Worm (Caenorhabditis elegans) whole organism, early embryonic: ENCODE data around the gene Y57G11C.41.

Source experiments
- B0310.2 ChIP-seq: sonication (generic microtip); optimal IDR thresholded peaks from 2 replicates; lab custom pipeline; 2016; ENCODE audit warnings: mild to moderate bottlenecking, missing genetic modification characterization, missing compliant biosample characterization
- F13C5.2 ChIP-seq: sonication (generic microtip); optimal IDR thresholded peaks from 2 replicates; lab custom pipeline; 2017; ENCODE audit warnings: mild to moderate bottlenecking, missing genetic modification characterization, inconsistent platforms, missing compliant biosample characterization
- aly-1 ChIP-seq: sonication (generic microtip); optimal IDR thresholded peaks from 2 replicates; lab custom pipeline; 2016; ENCODE audit warnings: missing genetic modification characterization, missing compliant biosample characterization
- ama-1 ChIP-seq: fragments of 150-350 bp; optimal IDR thresholded peaks from 2 replicates; lab custom pipeline; 2014
- ceh-13 ChIP-seq: fragments of 200-800 bp; sonication (Bioruptor generic); optimal IDR thresholded peaks from 2 replicates; lab custom pipeline; 2018; ENCODE audit warnings: mild to moderate bottlenecking, missing genetic modification characterization, missing compliant biosample characterization
- ceh-36 ChIP-seq: sonication (generic microtip); optimal IDR thresholded peaks from 2 replicates; lab custom pipeline; 2016; ENCODE audit warnings: missing genetic modification characterization, inconsistent platforms, missing compliant biosample characterization
- ets-7 ChIP-seq: sonication (generic microtip); optimal IDR thresholded peaks from 2 replicates; lab custom pipeline; 2016; ENCODE audit warnings: missing genotype, missing genetic modification characterization, missing compliant biosample characterization
- flt-1 ChIP-seq: fragments of 200-800 bp; sonication (Bioruptor generic); IDR thresholded peaks from 2 replicates; pipeline ENCODE4 v1.3.6; 2022; ENCODE audit warnings: missing genetic modification characterization, missing compliant biosample characterization
- hmbx-1 ChIP-seq: sonication (generic microtip); optimal IDR thresholded peaks from 2 replicates; lab custom pipeline; 2016; ENCODE audit warnings: mild to moderate bottlenecking, missing genetic modification characterization, missing compliant biosample characterization
- hmg-4 ChIP-seq: fragments of 200-800 bp; sonication (Bioruptor generic); optimal IDR thresholded peaks from 2 replicates; lab custom pipeline; 2018; ENCODE audit warnings: mild to moderate bottlenecking, missing genetic modification characterization, missing compliant biosample characterization
- hnd-1 ChIP-seq: sonication (generic microtip); optimal IDR thresholded peaks from 2 replicates; lab custom pipeline; 2016; ENCODE audit warnings: missing genetic modification characterization, missing compliant biosample characterization
- pes-1 ChIP-seq: fragments of 200-800 bp; sonication (Bioruptor generic); IDR thresholded peaks from 2 replicates; pipeline ENCODE4 v1.3.6; 2022; ENCODE audit warnings: missing genetic modification reagents, missing genetic modification characterization, missing compliant biosample characterization
- scrt-1 ChIP-seq: fragments of 200-800 bp; sonication (Bioruptor generic); IDR thresholded peaks from 2 replicates; pipeline ENCODE4 v1.3.6; 2022; ENCODE audit warnings: missing genetic modification characterization, missing compliant biosample characterization
- sea-1 ChIP-seq: fragments of 200-800 bp; sonication (Bioruptor generic); conservative IDR thresholded peaks from 2 replicates; pipeline ENCODE4 v1.3.6; 2022; ENCODE audit warnings: missing genetic modification characterization, missing compliant biosample characterization
- tbx-11 ChIP-seq: fragments of 200-800 bp; sonication (Bioruptor generic); IDR thresholded peaks from 2 replicates; pipeline ENCODE4 v1.3.6; 2022; ENCODE audit warnings: missing genetic modification characterization, missing compliant biosample characterization
- tbx-37 ChIP-seq: fragments of 200-800 bp; sonication (Bioruptor generic); conservative IDR thresholded peaks from 2 replicates; pipeline ENCODE4 v1.3.6; 2022; ENCODE audit warnings: missing genetic modification reagents, missing genetic modification characterization, missing compliant biosample characterization
- tra-4 ChIP-seq: sonication (generic microtip); optimal IDR thresholded peaks from 2 replicates; lab custom pipeline; 2017; ENCODE audit warnings: missing genetic modification characterization, missing compliant biosample characterization

Gene Y57G11C.41

DNA sequence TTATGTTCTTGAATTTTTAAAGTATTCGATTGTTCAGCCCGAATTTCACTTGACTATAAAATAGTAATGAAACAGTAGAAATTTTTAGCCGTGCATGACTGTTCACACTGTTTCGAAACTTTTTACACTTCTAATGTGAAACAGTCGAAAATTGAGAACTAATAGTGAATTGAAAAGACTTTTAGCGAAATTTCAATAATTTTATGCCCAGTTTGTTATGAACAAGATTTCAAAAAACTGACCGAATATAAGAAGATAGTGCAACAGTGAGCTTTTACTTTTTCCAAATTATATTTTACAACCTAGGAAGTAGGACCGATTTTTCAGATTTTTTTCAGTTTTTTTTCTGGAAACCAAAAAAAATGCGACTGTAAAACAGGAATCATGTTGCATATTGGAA, 1.2 kb downstream of the Y57G11C.41 start:
- no peak for TF ChIP-seq flt-1
- TF ChIP-seq B0310.2: no peak
- TF ChIP-seq pes-1 (GFP tag; lab: Robert Waterston, UW): no peak
- no peak for TF ChIP-seq hnd-1 (tag; lab: Kevin White, UChicago)
- no peak for TF ChIP-seq tbx-37 (GFP tag; lab: Robert Waterston, UW)
- TF ChIP-seq hmg-4: no peak
- TF ChIP-seq aly-1: no peak
- TF ChIP-seq ama-1 (lab: Kevin White, UChicago): no peak
- TF ChIP-seq ets-7 (tag; lab: Kevin White, UChicago): no peak
- no peak for TF ChIP-seq F13C5.2 (tag; lab: Kevin White, UChicago)
- no peak for TF ChIP-seq tbx-11 (GFP tag; lab: Robert Waterston, UW)
- no peak for TF ChIP-seq scrt-1 (GFP tag; lab: Robert Waterston, UW)
- no peak for TF ChIP-seq ceh-36
- TF ChIP-seq hmbx-1 (tag; lab: Kevin White, UChicago): no peak
- no peak for TF ChIP-seq sea-1 (GFP tag; lab: Robert Waterston, UW)
- no peak for TF ChIP-seq ceh-13
- TF ChIP-seq tra-4 (tag; lab: Kevin White, UChicago): no peak

DNA sequence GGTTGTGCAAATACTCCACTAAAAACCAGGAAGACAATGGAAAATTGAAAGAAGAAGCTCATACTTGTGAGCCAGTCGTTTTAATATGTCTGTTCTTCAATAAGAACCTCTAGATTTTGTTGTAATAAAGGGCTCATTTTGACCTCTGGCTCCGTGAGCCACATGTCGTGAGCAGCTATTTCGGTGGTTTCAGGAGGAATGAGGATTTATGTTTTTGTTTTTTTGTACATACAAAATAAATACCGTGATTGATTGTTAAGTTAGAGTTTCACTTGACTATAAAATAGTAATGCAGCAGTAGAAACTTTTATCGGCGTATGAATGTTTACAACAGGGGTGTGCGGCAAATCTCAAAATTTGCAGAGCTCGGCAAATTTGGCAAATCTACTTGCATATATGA, 2.0 kb downstream of the Y57G11C.41 start, which contains the start of gene Y57G11C.40:
Y57G11C.40 (minus strand) TSS at position 101 of the 400 bp plus-strand sequence.
- no peak for TF ChIP-seq hmg-4
- no peak for TF ChIP-seq aly-1
- no peak for TF ChIP-seq B0310.2
- TF ChIP-seq tbx-37 (GFP tag; lab: Robert Waterston, UW): no peak
- no peak for TF ChIP-seq ama-1 (lab: Kevin White, UChicago)
- TF ChIP-seq F13C5.2 (tag; lab: Kevin White, UChicago): no peak
- no peak for TF ChIP-seq hnd-1 (tag; lab: Kevin White, UChicago)
- TF ChIP-seq ceh-13: no peak
- no peak for TF ChIP-seq tbx-11 (GFP tag; lab: Robert Waterston, UW)
- TF ChIP-seq scrt-1 (GFP tag; lab: Robert Waterston, UW): no peak
- TF ChIP-seq ets-7 (tag; lab: Kevin White, UChicago): no peak
- TF ChIP-seq tra-4 (tag; lab: Kevin White, UChicago): no peak
- no peak for TF ChIP-seq ceh-36
- TF ChIP-seq pes-1 (GFP tag; lab: Robert Waterston, UW): no peak
- no peak for TF ChIP-seq hmbx-1 (tag; lab: Kevin White, UChicago)

DNA sequence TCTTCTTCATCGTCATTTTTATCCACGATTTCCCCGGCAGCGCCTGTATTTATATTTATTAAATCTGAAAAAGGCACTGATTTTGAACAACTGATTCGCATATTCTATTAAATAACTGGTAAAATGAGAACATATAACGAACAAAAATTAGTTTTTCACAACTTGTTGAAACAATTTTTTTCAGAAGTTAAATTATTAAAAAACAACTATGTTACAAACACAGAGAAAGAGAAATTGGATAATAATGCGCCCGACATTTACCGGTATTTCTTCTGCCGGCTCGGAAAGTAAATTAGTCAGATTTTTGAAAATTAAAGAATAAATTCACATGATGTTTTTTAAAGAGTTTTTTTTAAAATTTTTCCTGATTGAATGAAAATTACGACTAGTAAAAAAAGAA, 6.4 kb downstream of the Y57G11C.41 start, which contains the start of gene haf-8:
haf-8 (minus strand) TSS at position 101 of the 400 bp plus-strand sequence.
- TF ChIP-seq hmbx-1 (tag; lab: Kevin White, UChicago): no peak
- TF ChIP-seq flt-1: no peak
- no peak for TF ChIP-seq B0310.2
- TF ChIP-seq F13C5.2 (tag; lab: Kevin White, UChicago): no peak
- TF ChIP-seq tbx-11 (GFP tag; lab: Robert Waterston, UW): no peak
- no peak for TF ChIP-seq aly-1
- no peak for TF ChIP-seq scrt-1 (GFP tag; lab: Robert Waterston, UW)
- TF ChIP-seq tbx-37 (GFP tag; lab: Robert Waterston, UW): no peak
- no peak for TF ChIP-seq ama-1 (lab: Kevin White, UChicago)
- no peak for TF ChIP-seq ceh-13
- no peak for TF ChIP-seq hmg-4
- no peak for TF ChIP-seq tra-4 (tag; lab: Kevin White, UChicago)
- no peak for TF ChIP-seq hnd-1 (tag; lab: Kevin White, UChicago)
- no peak for TF ChIP-seq ets-7 (tag; lab: Kevin White, UChicago)
- TF ChIP-seq pes-1 (GFP tag; lab: Robert Waterston, UW): no peak
- TF ChIP-seq sea-1 (GFP tag; lab: Robert Waterston, UW): no peak
- no peak for TF ChIP-seq ceh-36

DNA sequence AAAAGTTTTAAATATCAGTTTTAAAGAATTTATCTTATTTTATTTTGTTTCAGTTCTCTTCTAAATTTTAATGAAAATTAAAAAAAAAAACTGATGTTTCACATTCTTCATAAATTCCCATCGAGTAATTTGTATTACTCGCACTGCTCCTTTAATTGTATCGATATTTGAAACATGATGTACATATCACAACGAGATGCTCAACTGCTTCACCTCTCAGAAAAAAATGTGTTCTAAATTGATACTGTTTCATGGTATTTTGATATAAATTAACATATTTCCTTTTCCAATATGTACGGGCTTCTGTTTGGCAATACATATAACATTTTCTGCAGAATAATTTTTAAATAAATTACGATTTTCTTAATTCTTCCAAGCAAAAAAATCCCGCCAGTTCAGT, 18.5 kb downstream of the Y57G11C.41 start:
- TF ChIP-seq hmbx-1 (tag; lab: Kevin White, UChicago) (no peak), hmg-4 (no peak), tra-4 (tag; lab: Kevin White, UChicago) (no peak), pes-1 (GFP tag; lab: Robert Waterston, UW) (no peak), scrt-1 (GFP tag; lab: Robert Waterston, UW) (no peak), ceh-36 (no peak), ets-7 (tag; lab: Kevin White, UChicago) (no peak), tbx-11 (GFP tag; lab: Robert Waterston, UW) (no peak), sea-1 (GFP tag; lab: Robert Waterston, UW) (no peak), tbx-37 (GFP tag; lab: Robert Waterston, UW) (no peak), ama-1 (lab: Kevin White, UChicago) (no peak), B0310.2 (no peak)

DNA sequence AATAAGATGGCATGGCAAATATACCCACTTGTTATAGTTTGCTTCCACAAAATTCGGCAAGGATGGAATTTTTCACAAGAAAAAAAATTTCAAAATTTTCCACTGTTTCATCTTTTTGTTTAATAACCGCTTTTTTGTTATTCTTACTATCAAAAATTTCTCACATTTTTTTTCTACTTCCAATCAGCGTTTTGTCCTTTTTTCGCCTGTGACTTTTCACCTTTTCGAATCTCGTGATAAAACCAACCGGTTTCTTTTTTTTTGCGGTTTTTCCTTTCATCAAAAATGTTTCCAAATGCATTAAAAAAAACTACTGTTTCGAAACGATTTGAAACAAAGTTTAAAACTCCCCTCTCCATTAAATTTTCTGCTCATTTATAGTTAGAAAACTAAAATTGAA, 27.1 kb downstream of the Y57G11C.41 start:
- TF ChIP-seq ceh-36: no peak
- TF ChIP-seq hmg-4: no peak
- TF ChIP-seq tbx-37 (GFP tag; lab: Robert Waterston, UW): no peak
- no peak for TF ChIP-seq aly-1
- no peak for TF ChIP-seq tbx-11 (GFP tag; lab: Robert Waterston, UW)

DNA sequence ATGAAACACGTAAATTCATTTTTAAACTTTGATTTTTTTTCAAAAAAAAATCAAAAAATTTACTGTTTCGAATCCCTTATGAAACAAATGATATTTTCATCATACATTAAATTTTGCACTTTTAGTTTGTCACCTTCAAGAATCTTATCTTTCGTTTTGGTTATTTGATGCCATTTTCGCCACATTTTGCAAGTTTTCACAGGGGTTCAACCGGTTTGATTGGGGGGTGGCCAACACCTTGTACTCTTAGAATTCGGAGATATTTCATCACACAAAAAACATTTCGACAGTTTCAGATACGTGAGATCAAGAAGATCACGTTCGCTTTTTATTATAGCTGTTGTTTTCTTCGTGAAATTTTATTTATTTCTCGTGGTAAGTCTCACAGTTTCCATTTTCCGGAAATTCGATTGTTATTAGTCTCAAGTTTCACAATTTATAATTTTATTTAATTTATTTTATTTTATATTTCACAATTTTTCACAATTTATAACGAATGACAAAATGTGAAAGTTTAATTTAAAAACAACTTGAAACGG, 29.0 kb downstream of the Y57G11C.41 start, which contains the start of gene Y57G11C.31:
Y57G11C.31 (plus strand) TSS at position 276 of the 539 bp plus-strand sequence.
- no peak for TF ChIP-seq ama-1 (lab: Kevin White, UChicago)
- TF ChIP-seq flt-1: no peak
- no peak for TF ChIP-seq sea-1 (GFP tag; lab: Robert Waterston, UW)

DNA sequence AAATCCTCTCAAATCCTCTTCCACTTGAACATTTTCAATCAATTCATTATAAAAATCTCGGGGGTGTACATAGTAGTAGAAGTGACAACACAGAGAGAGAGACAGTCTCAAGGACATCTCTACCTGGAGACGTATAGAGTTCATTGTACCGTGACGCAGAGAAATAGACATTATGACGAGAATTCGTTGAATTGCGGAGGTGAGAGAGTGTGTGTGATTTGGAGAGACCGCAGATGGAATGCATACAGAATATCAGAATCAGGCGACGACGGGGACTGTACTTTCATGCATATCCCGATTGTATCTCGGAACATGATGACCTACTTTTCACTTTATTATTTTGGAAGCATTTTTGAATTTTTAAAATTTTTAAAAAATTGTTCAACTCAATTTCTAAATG, 30.4 kb downstream of the Y57G11C.41 start:
- no peak for TF ChIP-seq tbx-11 (GFP tag; lab: Robert Waterston, UW)
- TF ChIP-seq tbx-37 (GFP tag; lab: Robert Waterston, UW): no peak
- no peak for TF ChIP-seq aly-1
- no peak for TF ChIP-seq B0310.2

DNA sequence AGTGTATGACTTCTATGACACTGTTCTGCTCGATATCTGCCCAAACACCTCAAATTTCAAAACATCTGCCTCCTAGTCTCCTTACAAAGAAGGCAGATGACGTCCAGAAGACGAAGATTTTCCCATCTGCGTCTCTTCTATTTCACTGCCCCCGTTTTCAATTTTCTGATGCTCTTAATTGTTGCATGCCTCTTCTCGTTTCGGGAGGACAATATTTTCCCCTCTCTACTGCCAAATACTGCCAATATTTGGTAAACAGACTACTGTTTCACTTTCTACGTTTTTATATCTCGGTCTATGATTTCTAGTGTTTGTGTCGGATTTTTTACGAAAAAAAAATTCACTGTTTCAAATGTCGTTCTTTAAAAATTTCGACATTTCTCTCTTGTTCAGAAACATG, 44.8 kb downstream of the Y57G11C.41 start:
- no peak for TF ChIP-seq tra-4 (tag; lab: Kevin White, UChicago)
- no peak for TF ChIP-seq hmbx-1 (tag; lab: Kevin White, UChicago)
- TF ChIP-seq flt-1: no peak
- no peak for TF ChIP-seq ceh-13
- no peak for TF ChIP-seq hnd-1 (tag; lab: Kevin White, UChicago)
- TF ChIP-seq sea-1 (GFP tag; lab: Robert Waterston, UW): no peak
